Worm (Caenorhabditis elegans) whole organism, young adult: Measurements from ENCODE around the gene gar-3.

ENCODE experiments used
- B0019.2 ChIP-seq: fragments of 200-800 bp; sonication (Bioruptor generic); conservative IDR thresholded peaks from 2 replicates; pipeline ENCODE4 v1.3.6; 2022; ENCODE audit warnings: missing genetic modification reagents, missing genetic modification characterization, missing compliant biosample characterization
- B0261.1 ChIP-seq: sonication (generic microtip); optimal IDR thresholded peaks from 2 replicates; lab custom pipeline; 2016; ENCODE audit warnings: mild to moderate bottlenecking, missing genetic modification characterization, moderate library complexity, missing compliant biosample characterization
- C17E4.6 ChIP-seq: fragments of 200-800 bp; sonication (Bioruptor generic); IDR thresholded peaks from 2 replicates; pipeline ENCODE4 v1.3.6; 2022; ENCODE audit warnings: missing genetic modification reagents, missing genetic modification characterization, missing compliant biosample characterization
- F23B12.7 ChIP-seq: sonication (generic microtip); optimal IDR thresholded peaks from 2 replicates; lab custom pipeline; 2017; ENCODE audit warnings: missing genetic modification characterization, mild to moderate bottlenecking, missing compliant biosample characterization, antibody characterized with exemption, moderate library complexity; ENCODE audit not compliant: insufficient read depth
- F33H1.4 ChIP-seq: fragments of 200-800 bp; sonication (Bioruptor generic); IDR thresholded peaks from 2 replicates; pipeline ENCODE4 v1.3.6; 2022; ENCODE audit warnings: missing genetic modification reagents, missing genetic modification characterization, missing compliant biosample characterization
- F37B4.10 ChIP-seq: fragments of 200-800 bp; sonication (Bioruptor generic); IDR thresholded peaks from 2 replicates; pipeline ENCODE4 v1.3.6; 2022; ENCODE audit warnings: missing genetic modification characterization, missing compliant biosample characterization
- F39B2.1 ChIP-seq: fragments of 200-800 bp; sonication (Bioruptor generic); IDR thresholded peaks from 2 replicates; pipeline ENCODE4 v1.3.6; 2022; ENCODE audit warnings: missing genetic modification reagents, missing genetic modification characterization, missing compliant biosample characterization
- F52B5.7 ChIP-seq: sonication (generic microtip); optimal IDR thresholded peaks from 2 replicates; lab custom pipeline; 2016; ENCODE audit warnings: mild to moderate bottlenecking, missing genetic modification characterization, missing compliant biosample characterization
- F55B11.4 ChIP-seq: sonication (generic microtip); optimal IDR thresholded peaks from 2 replicates; lab custom pipeline; 2016; ENCODE audit warnings: missing compliant biosample characterization, missing genetic modification characterization, borderline replicate concordance; ENCODE audit not compliant: insufficient read depth
- F57A8.1 ChIP-seq: fragments of 200-800 bp; sonication (Bioruptor generic); optimal IDR thresholded peaks from 2 replicates; lab custom pipeline; 2018; ENCODE audit warnings: mild to moderate bottlenecking, missing genetic modification characterization, moderate library complexity, missing compliant biosample characterization
- Y53G8AR.9 ChIP-seq: fragments of 200-800 bp; sonication (Bioruptor generic); conservative IDR thresholded peaks from 2 replicates; pipeline ENCODE4 v1.3.6; 2022; ENCODE audit warnings: missing genetic modification reagents, missing genetic modification characterization, missing compliant biosample characterization
- Y95B8A.8 ChIP-seq: fragments of 200-800 bp; sonication (Bioruptor generic); IDR thresholded peaks from 2 replicates; pipeline ENCODE4 v1.3.6; 2022; ENCODE audit warnings: missing genetic modification reagents, missing genetic modification characterization, missing compliant biosample characterization
- ZK185.1 ChIP-seq: sonication (generic microtip); optimal IDR thresholded peaks from 2 replicates; lab custom pipeline; 2016; ENCODE audit warnings: mild to moderate bottlenecking, missing genetic modification characterization, missing compliant biosample characterization; ENCODE audit not compliant: poor library complexity, severe bottlenecking
- ama-1 ChIP-seq, 3 experiments: fragments of 150-350 bp in 1 of 3; sonication (generic microtip) in 2 of 3; optimal IDR thresholded peaks; 2 replicates each; lab custom pipeline; 2014 to 2018; ENCODE audit warnings: missing biosample characterization in 2 of 3, missing genetic modification characterization in 2 of 3, missing genetic modification reagents in 2 of 3
- aptf-2 ChIP-seq: fragments of 200-800 bp; sonication (Bioruptor generic); conservative IDR thresholded peaks from 2 replicates; pipeline ENCODE4 v1.3.6; 2022; ENCODE audit warnings: missing genetic modification reagents, missing genetic modification characterization, missing compliant biosample characterization
- attf-3 ChIP-seq: fragments of 200-800 bp; sonication (Bioruptor generic); conservative IDR thresholded peaks from 2 replicates; pipeline ENCODE4 v1.3.6; 2022; ENCODE audit warnings: missing genetic modification reagents, missing genetic modification characterization, missing compliant biosample characterization
- bed-1 ChIP-seq: fragments of 200-800 bp; sonication (Bioruptor generic); IDR thresholded peaks from 2 replicates; pipeline ENCODE4 v1.3.6; 2022; ENCODE audit warnings: missing genetic modification reagents, missing genetic modification characterization, missing compliant biosample characterization
- ceh-100 ChIP-seq: fragments of 200-800 bp; sonication (Bioruptor generic); IDR thresholded peaks from 2 replicates; pipeline ENCODE4 v1.3.6; 2022; ENCODE audit warnings: missing genetic modification reagents, missing genetic modification characterization, missing compliant biosample characterization
- ceh-40 ChIP-seq: fragments of 200-800 bp; sonication (Bioruptor generic); IDR thresholded peaks from 2 replicates; pipeline ENCODE4 v1.3.6; 2022; ENCODE audit warnings: missing genetic modification characterization, missing compliant biosample characterization
- ceh-58 ChIP-seq: fragments of 200-800 bp; sonication (Bioruptor generic); IDR thresholded peaks from 2 replicates; pipeline ENCODE4 v1.3.6; 2022; ENCODE audit warnings: missing genetic modification characterization, missing compliant biosample characterization
- efl-1 ChIP-seq: fragments of 150-350 bp; optimal IDR thresholded peaks from 2 replicates; lab custom pipeline; 2014; ENCODE audit warnings: missing biosample characterization, missing genetic modification reagents, missing genetic modification characterization
- egl-44 ChIP-seq: fragments of 200-800 bp; sonication (Bioruptor generic); IDR thresholded peaks from 2 replicates; pipeline ENCODE4 v1.3.6; 2022; ENCODE audit warnings: missing genetic modification reagents, missing genetic modification characterization, missing compliant biosample characterization
- egrh-3 ChIP-seq: fragments of 200-800 bp; sonication (Bioruptor generic); IDR thresholded peaks from 2 replicates; pipeline ENCODE4 v1.3.6; 2022; ENCODE audit warnings: missing genetic modification reagents, missing genetic modification characterization, missing compliant biosample characterization
- fkh-3 ChIP-seq: sonication (generic microtip); optimal IDR thresholded peaks from 2 replicates; lab custom pipeline; 2016; ENCODE audit warnings: mild to moderate bottlenecking, missing genetic modification characterization, missing compliant biosample characterization
- gei-17 ChIP-seq: fragments of 200-800 bp; sonication (Bioruptor generic); optimal IDR thresholded peaks from 2 replicates; lab custom pipeline; 2018; ENCODE audit warnings: mild to moderate bottlenecking, missing genetic modification characterization, missing compliant biosample characterization
- hmg-1.2 ChIP-seq: fragments of 200-800 bp; sonication (Bioruptor generic); IDR thresholded peaks from 2 replicates; pipeline ENCODE4 v1.3.6; 2022; ENCODE audit warnings: missing genetic modification reagents, missing genetic modification characterization, missing compliant biosample characterization
- lir-1 ChIP-seq: fragments of 200-800 bp; sonication (Bioruptor generic); conservative IDR thresholded peaks from 2 replicates; pipeline ENCODE4 v1.3.6; 2022; ENCODE audit warnings: missing genetic modification reagents, missing genetic modification characterization, missing compliant biosample characterization
- madf-6 ChIP-seq: fragments of 200-800 bp; sonication (Bioruptor generic); IDR thresholded peaks from 2 replicates; pipeline ENCODE4 v1.3.6; 2022; ENCODE audit warnings: missing genetic modification reagents, missing genetic modification characterization, missing compliant biosample characterization
- mes-4 ChIP-seq: sonication (generic microtip); optimal IDR thresholded peaks from 2 replicates; lab custom pipeline; 2016; ENCODE audit warnings: missing genotype, missing genetic modification characterization, missing compliant biosample characterization
- nfya-1 ChIP-seq: sonication (generic microtip); optimal IDR thresholded peaks from 2 replicates; lab custom pipeline; 2017; ENCODE audit warnings: antibody characterized with exemption, missing compliant biosample characterization, missing genetic modification characterization, borderline replicate concordance; ENCODE audit not compliant: insufficient read depth
- nhr-80 ChIP-seq: sonication (generic microtip); optimal IDR thresholded peaks from 2 replicates; lab custom pipeline; 2016; ENCODE audit warnings: missing genetic modification characterization, missing compliant biosample characterization
- nhr-90 ChIP-seq: sonication (generic microtip); optimal IDR thresholded peaks from 2 replicates; lab custom pipeline; 2016; ENCODE audit warnings: missing genotype, mild to moderate bottlenecking, missing genetic modification characterization, missing compliant biosample characterization
- rec-8 ChIP-seq, 2 experiments: sonication (generic microtip); optimal IDR thresholded peaks; 2 replicates each; lab custom pipeline; 2016; ENCODE audit warnings: mild to moderate bottlenecking in 2 of 2, missing genetic modification characterization in 2 of 2, missing genetic modification reagents in 2 of 2, missing genotype in 2 of 2, missing biosample characterization in 1 of 2, missing compliant biosample characterization in 1 of 2, moderate library complexity in 1 of 2
- sdz-38 ChIP-seq: sonication (generic microtip); optimal IDR thresholded peaks from 2 replicates; lab custom pipeline; 2016; ENCODE audit warnings: missing genotype, missing genetic modification characterization, missing compliant biosample characterization
- snpc-1.3 ChIP-seq: sonication (generic microtip); optimal IDR thresholded peaks from 2 replicates; lab custom pipeline; 2017; ENCODE audit warnings: missing genetic modification characterization, mild to moderate bottlenecking, missing compliant biosample characterization, antibody characterized with exemption, moderate library complexity, missing genotype, missing genetic modification reagents; ENCODE audit not compliant: insufficient read depth
- snpc-4 ChIP-seq, 5 experiments: fragments of 150-350 bp in 1 of 5; sonication (generic microtip) in 4 of 5; optimal IDR thresholded peaks; 2 replicates each; lab custom pipeline; 2014 to 2018; ENCODE audit warnings: missing genetic modification characterization in 5 of 5, missing biosample characterization in 3 of 5, antibody characterized with exemption in 2 of 5, mild to moderate bottlenecking in 2 of 5, missing compliant biosample characterization in 2 of 5, missing genotype in 2 of 5, moderate library complexity in 2 of 5, missing genetic modification reagents in 1 of 5
- tlf-1 ChIP-seq: fragments of 200-800 bp; sonication (Bioruptor generic); optimal IDR thresholded peaks from 2 replicates; lab custom pipeline; 2018; ENCODE audit warnings: mild to moderate bottlenecking, missing genetic modification characterization, missing compliant biosample characterization
- xnd-1 ChIP-seq: sonication (generic microtip); optimal IDR thresholded peaks from 2 replicates; lab custom pipeline; 2016; ENCODE audit warnings: missing genotype, missing genetic modification reagents, missing genetic modification characterization, missing compliant biosample characterization
- ztf-28 ChIP-seq: fragments of 200-800 bp; sonication (Bioruptor generic); IDR thresholded peaks from 2 replicates; pipeline ENCODE4 v1.3.6; 2022; ENCODE audit warnings: missing genetic modification reagents, missing genetic modification characterization, missing compliant biosample characterization

The gar-3 gene

DNA sequence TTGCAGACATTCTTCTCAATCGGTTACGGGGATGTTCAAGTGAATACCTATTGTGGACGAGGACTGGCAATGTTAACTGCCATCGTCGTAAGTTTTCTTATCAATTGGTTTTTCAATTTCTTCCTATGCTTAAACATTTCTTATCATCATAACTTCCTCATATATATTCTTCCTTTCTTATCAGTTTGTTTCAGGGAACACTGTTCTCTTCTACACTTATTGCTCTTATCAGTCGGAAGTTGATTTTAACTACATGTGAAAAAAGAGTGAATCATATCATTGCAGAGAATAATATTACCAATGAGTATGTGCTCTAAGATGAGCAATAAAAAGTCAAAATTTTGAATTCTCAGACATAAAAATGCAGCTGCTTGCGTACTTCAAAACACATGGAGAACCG lies 37.4 kb downstream of the gar-3 start:
- TF ChIP-seq F57A8.1 (GFP tag; lab: Kevin White, UChicago) (no peak), xnd-1 (tag; lab: Kevin White, UChicago) (no peak), fkh-3 (no peak), mes-4 (tag; lab: Kevin White, UChicago) (no peak), nhr-80 (tag; lab: Kevin White, UChicago) (peak; percentile 42), madf-6 (GFP tag; lab: Robert Waterston, UW) (no peak), rec-8 (tag; optimal IDR thresholded peaks at IDR 0.05; lab: Kevin White, UChicago) (no peak), lir-1 (GFP tag; lab: Robert Waterston, UW) (no peak)

DNA sequence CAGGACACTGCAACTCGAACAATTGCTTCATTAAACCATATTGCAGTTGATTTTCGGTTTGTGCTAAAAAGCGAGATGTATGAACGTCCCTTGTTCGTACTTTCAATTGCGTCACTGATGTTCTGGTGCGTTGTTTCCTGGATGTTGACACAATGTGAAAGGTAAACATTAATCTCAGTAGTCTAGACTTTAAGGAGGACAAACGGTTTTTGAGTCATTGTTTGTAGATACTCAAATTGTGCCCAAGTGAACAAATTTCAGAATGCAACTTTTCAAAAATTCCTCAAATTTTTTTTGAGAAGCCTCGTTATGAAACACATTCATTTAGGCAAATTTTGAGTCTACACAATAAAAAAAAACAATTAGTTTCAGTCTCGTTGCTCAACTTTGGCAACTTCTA lies 38.6 kb downstream of the gar-3 start:
- TF ChIP-seq egl-44 (GFP tag; lab: Robert Waterston, UW) (no peak), ZK185.1 (tag; lab: Kevin White, UChicago) (no peak), ama-1 (optimal IDR thresholded peaks at IDR 0.05; lab: Kevin White, UChicago) (no peak), ama-1 (GFP tag; optimal IDR thresholded peaks at IDR 0.05; lab: Kevin White, UChicago) (no peak), ztf-28 (no peak), Y95B8A.8 (no peak), bed-1 (GFP tag; lab: Robert Waterston, UW) (no peak)
- TF ChIP-seq, all 124 proteins: peak for 0

DNA sequence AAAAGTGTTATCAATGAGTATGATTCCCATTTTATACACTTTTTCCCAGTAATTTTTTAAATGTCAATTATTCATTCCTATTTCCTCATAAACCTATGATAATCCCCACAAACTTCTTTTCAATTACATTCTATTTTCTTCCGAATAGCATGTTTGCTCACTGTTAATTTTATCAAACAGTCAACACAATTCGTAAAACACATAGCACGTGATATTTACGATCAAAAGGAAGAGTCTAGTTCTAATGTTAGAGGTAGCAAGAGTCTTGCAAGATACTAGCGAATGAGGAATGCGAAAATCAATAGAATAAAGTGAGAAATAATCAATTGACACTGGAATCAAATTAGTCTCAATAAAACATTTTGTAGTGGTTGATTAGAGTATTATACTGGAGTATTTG lies 40.2 kb downstream of the gar-3 start:
- TF ChIP-seq mes-4 (tag; lab: Kevin White, UChicago) = no peak
- no peak for TF ChIP-seq F23B12.7
- TF ChIP-seq F52B5.7 (tag; lab: Kevin White, UChicago) = no peak
- TF ChIP-seq F37B4.10 (GFP tag; lab: Robert Waterston, UW) = no peak
- TF ChIP-seq F55B11.4 = no peak
- TF ChIP-seq efl-1 (GFP tag; lab: Kevin White, UChicago) = no peak
- TF ChIP-seq hmg-1.2 (GFP tag; lab: Robert Waterston, UW) = no peak
- no peak for TF ChIP-seq ceh-100
- no peak for TF ChIP-seq nfya-1 (tag; lab: Kevin White, UChicago)
- TF ChIP-seq B0261.1 (tag; lab: Kevin White, UChicago) = no peak
- TF ChIP-seq snpc-4 (GFP tag; optimal IDR thresholded peaks at IDR 0.05; lab: Kevin White, UChicago) = no peak
- TF ChIP-seq snpc-4 (tag; optimal IDR thresholded peaks at IDR 0.05; lab: Kevin White, UChicago) = no peak
- TF ChIP-seq gei-17 (GFP tag; lab: Kevin White, UChicago) = no peak
- TF ChIP-seq F39B2.1 (GFP tag; lab: Robert Waterston, UW) = no peak
- no peak for TF ChIP-seq aptf-2 (GFP tag; lab: Robert Waterston, UW)
- TF ChIP-seq B0019.2 (GFP tag; lab: Robert Waterston, UW) = no peak

DNA sequence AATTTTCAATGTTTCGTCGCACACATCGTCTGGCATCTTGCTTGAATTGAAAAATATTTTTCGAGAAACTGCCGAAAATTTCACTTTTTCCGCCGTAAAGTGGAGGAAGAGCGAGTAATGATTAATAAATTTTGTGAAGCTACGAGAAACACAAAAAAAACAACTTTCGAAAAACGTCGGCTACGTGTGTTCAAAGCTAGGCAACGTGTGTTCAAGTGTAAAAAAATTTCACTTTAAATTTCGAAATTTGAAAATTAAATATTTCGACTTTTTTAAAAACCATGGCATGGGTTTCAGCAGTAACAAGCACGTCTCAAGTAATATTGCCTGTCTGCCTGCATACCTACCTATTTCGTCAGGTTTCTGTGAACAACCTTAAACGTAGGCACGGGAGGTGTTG lies 43.2 kb downstream of the gar-3 start, which contains the start of gene tag-191:
Gene tag-191, minus strand, starts transcription at position 101 of the 400 bp plus-strand sequence.
- TF ChIP-seq attf-3 (GFP tag; lab: Robert Waterston, UW) (no peak), hmg-1.2 (GFP tag; lab: Robert Waterston, UW) (no peak), snpc-1.3 (no peak), F33H1.4 (no peak), ceh-40 (GFP tag; lab: Robert Waterston, UW) (no peak), C17E4.6 (no peak), nhr-90 (tag; lab: Kevin White, UChicago) (no peak), ceh-58 (GFP tag; lab: Robert Waterston, UW) (no peak), F37B4.10 (GFP tag; lab: Robert Waterston, UW) (no peak), egrh-3 (GFP tag; lab: Robert Waterston, UW) (no peak), Y53G8AR.9 (GFP tag; lab: Robert Waterston, UW) (no peak), tlf-1 (no peak), sdz-38 (tag; lab: Kevin White, UChicago) (no peak)
